Fruit fly (Drosophila melanogaster): ENCODE data around the gene CG8176.

DNA sequence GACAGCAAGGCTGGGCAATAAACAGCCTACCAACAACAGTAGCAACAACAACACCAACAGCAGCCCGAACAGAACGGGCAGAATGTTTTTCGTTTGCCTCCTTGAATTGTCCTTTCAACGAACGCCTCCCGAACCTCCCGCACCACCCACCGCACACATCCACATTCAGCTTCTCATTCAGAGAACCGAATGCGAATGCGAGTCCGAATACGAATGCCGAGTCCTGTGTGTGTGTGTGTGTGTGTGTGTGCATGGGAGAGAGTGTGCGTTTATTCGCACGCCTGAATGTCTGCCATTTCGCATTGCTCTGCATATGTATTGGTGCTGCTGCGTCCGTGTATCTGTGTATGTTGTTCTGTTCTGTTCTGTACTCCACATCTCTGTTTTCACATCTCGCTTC is 27.3 kb upstream of the CG8176 start:
- TF ChIP-seq usp (GFP tag; optimal IDR thresholded peaks at IDR 0.05) (no peak), psq (optimal IDR thresholded peaks at IDR 0.05) (no peak), Dll (optimal IDR thresholded peaks at IDR 0.05) (no peak), pan (optimal IDR thresholded peaks at IDR 0.05) (no peak), EcR (GFP tag; optimal IDR thresholded peaks at IDR 0.05) (no peak), CG8478 (optimal IDR thresholded peaks at IDR 0.05) (no peak)

Measured in whole organism.